Fruit fly (Drosophila melanogaster) whole organism, embryonic: ENCODE measurements around the gene PIG-S.
A peak's percentile ranks its signal among the peaks of the same experiment; 100 is the strongest.

Experiments used
- Abd-B ChIP-seq: fragments of 200-800 bp; sonication (Bioruptor generic); optimal IDR thresholded peaks from 2 replicates; lab custom pipeline; 2018; ENCODE audit warnings: missing biosample characterization, mild to moderate bottlenecking, missing genetic modification characterization, moderate library complexity
- B-H2 ChIP-seq: fragments of 200-800 bp; sonication (Bioruptor generic); optimal IDR thresholded peaks from 2 replicates; lab custom pipeline; 2018; ENCODE audit warnings: missing biosample characterization, mild to moderate bottlenecking, missing genetic modification characterization
- Blimp-1 ChIP-seq: fragments of 200-800 bp; sonication (Bioruptor generic); optimal IDR thresholded peaks from 3 replicates; lab custom pipeline; 2018; ENCODE audit warnings: missing biosample characterization, missing genetic modification characterization, mild to moderate bottlenecking, moderate library complexity, missing genetic modification reagents
- CG10654 ChIP-seq: fragments of 200-800 bp; sonication (Bioruptor generic); optimal IDR thresholded peaks from 2 replicates; lab custom pipeline; 2016; ENCODE audit warnings: missing biosample characterization, missing genetic modification characterization
- CG11247 ChIP-seq: fragments of 200-800 bp; sonication (Bioruptor generic); IDR thresholded peaks from 2 replicates; pipeline ENCODE4 v1.3.6; 2022; ENCODE audit warnings: missing biosample characterization, missing genetic modification characterization
- CG14860 ChIP-seq: fragments of 200-800 bp; sonication (Bioruptor generic); IDR thresholded peaks from 3 replicates; pipeline ENCODE4 v1.3.6; 2022; ENCODE audit warnings: missing biosample characterization, missing genetic modification characterization; ENCODE audit not compliant: partially characterized antibody
- CG1602 ChIP-seq: fragments of 200-800 bp; sonication (Bioruptor generic); optimal IDR thresholded peaks from 3 replicates; lab custom pipeline; 2016; ENCODE audit warnings: missing biosample characterization, missing genetic modification characterization
- CG16813 ChIP-seq: fragments of 200-800 bp; sonication (Bioruptor generic); IDR thresholded peaks from 3 replicates; pipeline ENCODE4 v1.3.6; 2022; ENCODE audit warnings: missing biosample characterization, missing genetic modification characterization; ENCODE audit not compliant: partially characterized antibody
- CG31365 ChIP-seq: fragments of 200-800 bp; sonication (Bioruptor generic); optimal IDR thresholded peaks from 2 replicates; lab custom pipeline; 2018; ENCODE audit warnings: missing biosample characterization, mild to moderate bottlenecking, missing genetic modification characterization
- CG31388 ChIP-seq: fragments of 200-800 bp; sonication (Bioruptor generic); optimal IDR thresholded peaks from 2 replicates; lab custom pipeline; 2016; ENCODE audit warnings: missing biosample characterization, missing genetic modification characterization
- CG4820 ChIP-seq: fragments of 200-800 bp; sonication (Bioruptor generic); optimal IDR thresholded peaks from 3 replicates; lab custom pipeline; 2016; ENCODE audit warnings: missing biosample characterization, missing genetic modification characterization
- CG5953 ChIP-seq: fragments of 200-800 bp; sonication (Bioruptor generic); IDR thresholded peaks from 2 replicates; pipeline ENCODE4 v1.3.6; 2022; ENCODE audit warnings: missing biosample characterization, missing genetic modification characterization
- CG7271 ChIP-seq: fragments of 200-800 bp; sonication (Bioruptor generic); optimal IDR thresholded peaks from 2 replicates; lab custom pipeline; 2018; ENCODE audit warnings: missing biosample characterization, mild to moderate bottlenecking, missing genetic modification characterization, moderate library complexity
- CG7556 ChIP-seq: fragments of 200-800 bp; sonication (Bioruptor generic); optimal IDR thresholded peaks from 2 replicates; lab custom pipeline; 2017; ENCODE audit warnings: missing biosample characterization, mild to moderate bottlenecking, missing genetic modification characterization
- CG7839 ChIP-seq: fragments of 200-800 bp; sonication (Bioruptor generic); optimal IDR thresholded peaks from 3 replicates; lab custom pipeline; 2018; ENCODE audit warnings: missing biosample characterization, mild to moderate bottlenecking, missing genetic modification characterization, moderate library complexity
- CG7987 ChIP-seq: fragments of 200-800 bp; sonication (Bioruptor generic); optimal IDR thresholded peaks from 2 replicates; lab custom pipeline; 2018; ENCODE audit warnings: missing biosample characterization, mild to moderate bottlenecking, missing genetic modification characterization, moderate library complexity
- CG8089 ChIP-seq: fragments of 200-800 bp; sonication (Bioruptor generic); optimal IDR thresholded peaks from 3 replicates; lab custom pipeline; 2016; ENCODE audit warnings: missing biosample characterization, missing genetic modification characterization
- CG9876 ChIP-seq: fragments of 200-800 bp; sonication (Bioruptor generic); optimal IDR thresholded peaks from 2 replicates; lab custom pipeline; 2016; ENCODE audit warnings: missing biosample characterization, missing genetic modification characterization
- CrebB ChIP-seq: fragments of 200-800 bp; sonication (Bioruptor generic); optimal IDR thresholded peaks from 3 replicates; lab custom pipeline; 2018; ENCODE audit warnings: missing biosample characterization, mild to moderate bottlenecking, missing genetic modification characterization
- Fer3 ChIP-seq: fragments of 200-800 bp; sonication (Bioruptor generic); optimal IDR thresholded peaks from 2 replicates; lab custom pipeline; 2018; ENCODE audit warnings: missing biosample characterization, mild to moderate bottlenecking, missing genetic modification characterization, moderate library complexity
- Gsc ChIP-seq: fragments of 200-800 bp; sonication (Bioruptor generic); IDR thresholded peaks from 2 replicates; pipeline ENCODE4 v1.3.6; 2022; ENCODE audit warnings: missing biosample characterization, missing genetic modification characterization
- Hr39 ChIP-seq: fragments of >200 bp; optimal IDR thresholded peaks from 2 replicates; lab custom pipeline; 2017
- MBD-R2 ChIP-seq: fragments of 200-800 bp; sonication (Bioruptor generic); IDR thresholded peaks from 2 replicates; pipeline ENCODE4 v1.3.6; 2022; ENCODE audit warnings: missing biosample characterization, missing genetic modification characterization
- Meics ChIP-seq: fragments of 200-800 bp; sonication (Bioruptor generic); optimal IDR thresholded peaks from 2 replicates; lab custom pipeline; 2017; ENCODE audit warnings: missing biosample characterization, mild to moderate bottlenecking, missing genetic modification characterization
- NK7.1 ChIP-seq: fragments of 200-800 bp; sonication (Bioruptor generic); optimal IDR thresholded peaks from 3 replicates; lab custom pipeline; 2016; ENCODE audit warnings: missing biosample characterization, missing genetic modification characterization
- Nf-YA ChIP-seq: fragments of 200-800 bp; sonication (Bioruptor generic); IDR thresholded peaks from 2 replicates; pipeline ENCODE4 v1.3.6; 2022; ENCODE audit warnings: missing biosample characterization, missing genetic modification characterization
- Side ChIP-seq: fragments of 200-800 bp; sonication (Bioruptor generic); optimal IDR thresholded peaks from 2 replicates; lab custom pipeline; 2016; ENCODE audit warnings: missing biosample characterization, missing genetic modification characterization
- Sry-δ ChIP-seq: fragments of 200-800 bp; sonication (Bioruptor generic); optimal IDR thresholded peaks from 2 replicates; lab custom pipeline; 2016; ENCODE audit warnings: missing biosample characterization, missing genetic modification characterization
- Ssrp ChIP-seq: fragments of 200-800 bp; sonication (Bioruptor generic); optimal IDR thresholded peaks from 2 replicates; lab custom pipeline; 2018; ENCODE audit warnings: missing biosample characterization, mild to moderate bottlenecking, missing genetic modification characterization, moderate library complexity
- Stat92E ChIP-seq, 3 experiments: fragments of >200 bp in 2 of 3; fragments of 200-800 bp in 1 of 3; sonication (Bioruptor generic) in 1 of 3; optimal IDR thresholded peaks; 2 replicates each; lab custom pipeline; 2017 to 2019; ENCODE audit warnings: missing biosample characterization in 3 of 3, missing genetic modification characterization in 3 of 3, mild to moderate bottlenecking in 1 of 3, moderate library complexity in 1 of 3
- ab ChIP-seq: fragments of 200-800 bp; sonication (Bioruptor generic); optimal IDR thresholded peaks from 2 replicates; lab custom pipeline; 2016; ENCODE audit warnings: missing biosample characterization, missing genetic modification characterization
- ato ChIP-seq: fragments of 200-800 bp; sonication (Bioruptor generic); IDR thresholded peaks from 2 replicates; pipeline ENCODE4 v1.3.6; 2022; ENCODE audit warnings: missing biosample characterization, missing genetic modification characterization; ENCODE audit not compliant: partially characterized antibody
- caup ChIP-seq: fragments of 200-800 bp; sonication (Bioruptor generic); optimal IDR thresholded peaks from 3 replicates; lab custom pipeline; 2017; ENCODE audit warnings: missing biosample characterization, mild to moderate bottlenecking, missing genetic modification characterization, moderate library complexity; ENCODE audit not compliant: severe bottlenecking
- fd3F ChIP-seq: fragments of 200-800 bp; sonication (Bioruptor generic); optimal IDR thresholded peaks from 2 replicates; lab custom pipeline; 2018; ENCODE audit warnings: missing biosample characterization, mild to moderate bottlenecking, missing genetic modification characterization, moderate library complexity
- gem ChIP-seq: fragments of 200-800 bp; sonication (Bioruptor generic); optimal IDR thresholded peaks from 2 replicates; lab custom pipeline; 2019; ENCODE audit warnings: missing biosample characterization, mild to moderate bottlenecking, missing genetic modification characterization, moderate library complexity
- gsb-n ChIP-seq: fragments of 200-800 bp; sonication (Bioruptor generic); optimal IDR thresholded peaks from 3 replicates; lab custom pipeline; 2018; ENCODE audit warnings: missing biosample characterization, mild to moderate bottlenecking, missing genetic modification characterization
- kah ChIP-seq: fragments of 200-800 bp; sonication (Bioruptor generic); optimal IDR thresholded peaks from 2 replicates; lab custom pipeline; 2018; ENCODE audit warnings: missing biosample characterization, mild to moderate bottlenecking, missing genetic modification characterization
- kni ChIP-seq: fragments of 200-800 bp; sonication (Bioruptor generic); optimal IDR thresholded peaks from 3 replicates; lab custom pipeline; 2017; ENCODE audit warnings: mild to moderate bottlenecking, missing biosample characterization, missing genetic modification reagents, missing genetic modification characterization
- luna ChIP-seq: fragments of 200-800 bp; sonication (Bioruptor generic); optimal IDR thresholded peaks from 2 replicates; lab custom pipeline; 2016; ENCODE audit warnings: missing biosample characterization, missing genetic modification characterization
- mirr ChIP-seq: fragments of 200-800 bp; sonication (Bioruptor generic); optimal IDR thresholded peaks from 3 replicates; lab custom pipeline; 2018; ENCODE audit warnings: missing biosample characterization, mild to moderate bottlenecking, missing genetic modification characterization
- onecut ChIP-seq: fragments of 200-800 bp; sonication (Bioruptor generic); IDR thresholded peaks from 2 replicates; pipeline ENCODE4 v1.3.6; 2022; ENCODE audit warnings: missing biosample characterization, missing genetic modification characterization
- pan ChIP-seq, 4 experiments: fragments of >200 bp in 3 of 4; fragments of 200-800 bp in 1 of 4; sonication (Bioruptor generic) in 1 of 4; optimal IDR thresholded peaks in 3 of 4; IDR thresholded peaks in 1 of 4; 2 replicates each; pipeline versions ENCODE4 v1.3.6 to Lab custom; 2017 to 2022; ENCODE audit warnings: missing biosample characterization in 2 of 4, missing genetic modification characterization in 2 of 4, mixed read lengths in 1 of 4
- pfk ChIP-seq: fragments of 200-800 bp; sonication (Bioruptor generic); optimal IDR thresholded peaks from 2 replicates; lab custom pipeline; 2018; ENCODE audit warnings: missing biosample characterization, mild to moderate bottlenecking, missing genetic modification characterization, moderate library complexity
- sens ChIP-seq: fragments of 200-800 bp; sonication (Bioruptor generic); peaks from one replicate; lab custom pipeline; 2016; ENCODE audit warnings: missing biosample characterization, missing genetic modification characterization
- stc ChIP-seq: fragments of 200-800 bp; sonication (Bioruptor generic); IDR thresholded peaks from 2 replicates; pipeline ENCODE4 v1.3.6; 2022; ENCODE audit warnings: missing biosample characterization, missing genetic modification characterization
- tio ChIP-seq: fragments of 200-800 bp; sonication (Bioruptor generic); optimal IDR thresholded peaks from 2 replicates; lab custom pipeline; 2017; ENCODE audit warnings: missing biosample characterization, missing genetic modification characterization, inconsistent platforms
- toy ChIP-seq: fragments of 200-800 bp; sonication (Bioruptor generic); IDR thresholded peaks from 2 replicates; pipeline ENCODE4 v1.3.6; 2022; ENCODE audit warnings: missing biosample characterization, missing genetic modification characterization
- z ChIP-seq: fragments of 200-800 bp; sonication (Bioruptor generic); IDR thresholded peaks from 3 replicates; pipeline ENCODE4 v1.3.6; 2022; ENCODE audit warnings: missing biosample characterization, missing genetic modification characterization

Gene PIG-S

DNA sequence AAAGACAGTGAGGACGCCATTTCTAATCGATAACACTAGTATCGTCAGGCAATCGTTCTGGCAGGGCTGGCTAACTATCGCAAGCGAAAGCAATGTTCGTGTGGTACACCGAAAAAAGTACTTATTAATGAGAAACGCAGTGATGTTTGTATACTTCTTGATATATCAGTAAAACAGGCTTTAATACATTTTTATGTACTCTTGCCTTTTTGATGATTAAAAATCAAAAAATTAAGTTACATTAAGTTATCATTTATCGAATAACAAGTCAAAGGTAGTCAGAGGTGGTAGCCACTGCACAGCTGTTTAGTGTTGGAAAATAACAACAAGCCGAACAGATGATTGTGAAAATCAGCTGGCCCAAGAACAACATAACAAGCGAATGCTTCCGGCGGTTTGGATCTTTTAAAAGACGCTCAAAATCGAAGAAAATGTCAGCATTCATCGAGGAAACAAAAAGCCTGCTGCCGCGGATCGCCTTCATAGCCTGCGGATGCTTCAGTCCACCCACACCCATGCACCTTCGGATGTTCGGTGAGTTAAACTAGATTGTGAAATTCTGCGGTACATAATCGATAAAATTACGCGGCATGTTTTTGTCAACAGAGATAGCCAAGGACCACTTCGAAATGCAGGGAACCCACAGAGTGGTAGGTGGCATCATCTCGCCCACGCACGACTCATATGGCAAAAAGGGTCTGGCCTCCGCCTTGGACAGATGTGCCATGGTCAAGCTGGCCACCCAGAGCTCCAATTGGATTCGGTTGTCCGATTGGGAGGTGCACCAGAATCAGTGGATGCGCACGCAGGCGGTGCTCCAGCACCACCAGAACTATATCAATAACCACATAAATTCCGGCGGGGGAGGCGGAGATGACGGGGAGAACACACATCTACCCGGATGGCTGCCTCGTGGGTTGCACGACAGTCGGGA is 27.5 kb upstream of the PIG-S start, which contains the start of the genes ssh and Nmnat (continued):
- TF ChIP-seq sens (GFP tag; lab: Kevin White, UChicago) (peak; percentile 88), tio (GFP tag; lab: Kevin White, UChicago) (no peak), Side (GFP tag; lab: Kevin White, UChicago) (peak; percentile 37), CG11247 (GFP tag; lab: Robert Waterston, UW) (no peak), Hr39 (lab: Kevin White, UChicago) (no peak), kah (no peak), CrebB (no peak), onecut (GFP tag; lab: Robert Waterston, UW) (peak; percentile 96), luna (GFP tag; lab: Kevin White, UChicago) (peak; percentile 32), Meics (GFP tag; lab: Kevin White, UChicago) (no peak), kni (GFP tag; lab: Kevin White, UChicago) (no peak), Nf-YA (GFP tag; lab: Robert Waterston, UW) (no peak), pan (optimal IDR thresholded peaks at IDR 0.05; lab: Kevin White, UChicago) (no peak), pan (GFP tag; optimal IDR thresholded peaks at IDR 0.05 in 1 of 2, IDR thresholded peaks at IDR 0.05 in 1 of 2) (no peak), stc (GFP tag; lab: Robert Waterston, UW) (no peak), CG5953 (GFP tag; lab: Robert Waterston, UW) (no peak), ato (GFP tag; lab: Robert Waterston, UW) (peak; percentile 63), CG14860 (peak; percentile 83), gem (tag; lab: Kevin White, UChicago) (no peak), B-H2 (GFP tag; lab: Kevin White, UChicago) (no peak), CG4820 (GFP tag; lab: Kevin White, UChicago) (no peak), MBD-R2 (GFP tag; lab: Robert Waterston, UW) (peak; percentile 92), CG7839 (tag; lab: Kevin White, UChicago) (no peak), CG9876 (GFP tag; lab: Kevin White, UChicago) (no peak), CG7271 (no peak), CG31365 (tag; lab: Kevin White, UChicago) (no peak), CG7987 (GFP tag; lab: Kevin White, UChicago) (peak; percentile 1), CG16813 (peak; percentile 94), caup (GFP tag; lab: Kevin White, UChicago) (peak; percentile 16), toy (no peak), Abd-B (GFP tag; lab: Kevin White, UChicago) (no peak), z (no peak), ab (GFP tag; lab: Kevin White, UChicago) (no peak), CG31388 (no peak), Stat92E (GFP tag; optimal IDR thresholded peaks at IDR 0.05; lab: Kevin White, UChicago) (peak in 1 of 3 experiments; percentile 17), gsb-n (tag; lab: Kevin White, UChicago) (no peak), pfk (GFP tag; lab: Kevin White, UChicago) (no peak), NK7.1 (GFP tag; lab: Kevin White, UChicago) (no peak), CG1602 (GFP tag; lab: Kevin White, UChicago) (no peak), Blimp-1 (no peak), CG8089 (GFP tag; lab: Kevin White, UChicago) (no peak), Fer3 (tag; lab: Kevin White, UChicago) (no peak), Gsc (GFP tag; lab: Robert Waterston, UW) (no peak), mirr (GFP tag; lab: Kevin White, UChicago) (no peak), CG7556 (GFP tag; lab: Kevin White, UChicago) (no peak), Sry-δ (peak; percentile 95), Ssrp (tag; lab: Kevin White, UChicago) (no peak), fd3F (GFP tag; lab: Kevin White, UChicago) (no peak), CG10654 (GFP tag; lab: Kevin White, UChicago) (peak; percentile 11)
